Fruit fly (Drosophila melanogaster) S2 (cell line): ENCODE results near the gene CG5687.

Experiments
- CG8478 ChIP-seq: fragments of >200 bp; optimal IDR thresholded peaks from 2 replicates; lab custom pipeline; 2018
- CTCF ChIP-seq, 2 experiments: fragments of >200 bp; optimal IDR thresholded peaks; 2 replicates each; lab custom pipeline; 2018

DNA sequence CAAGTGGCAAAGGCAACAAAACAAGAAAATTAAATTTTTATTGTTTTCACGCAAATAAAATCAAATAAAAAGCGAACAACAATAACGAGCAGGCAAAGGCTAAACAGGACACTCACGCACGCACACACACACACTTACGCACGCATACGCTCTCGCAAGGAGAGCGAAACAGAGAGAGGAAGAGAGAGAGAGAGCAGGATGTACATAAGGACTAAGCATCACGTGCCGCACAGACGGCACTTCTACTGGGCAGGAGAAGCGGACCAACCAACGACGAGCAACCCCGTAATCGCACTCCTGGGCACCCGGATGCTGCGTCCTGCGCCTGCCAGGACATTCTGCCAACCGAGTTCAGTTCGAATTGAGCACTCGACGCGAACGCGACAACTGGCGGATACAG, 18.0 kb downstream of the CG5687 start, which contains the start of gene Dbx:
- no peak for TF ChIP-seq CG8478
- TF ChIP-seq CTCF (optimal IDR thresholded peaks at IDR 0.05; lab: Kevin White, UChicago): no peak
